Fruit fly (Drosophila melanogaster): Measurements from ENCODE around the gene aub.

The aub gene

DNA sequence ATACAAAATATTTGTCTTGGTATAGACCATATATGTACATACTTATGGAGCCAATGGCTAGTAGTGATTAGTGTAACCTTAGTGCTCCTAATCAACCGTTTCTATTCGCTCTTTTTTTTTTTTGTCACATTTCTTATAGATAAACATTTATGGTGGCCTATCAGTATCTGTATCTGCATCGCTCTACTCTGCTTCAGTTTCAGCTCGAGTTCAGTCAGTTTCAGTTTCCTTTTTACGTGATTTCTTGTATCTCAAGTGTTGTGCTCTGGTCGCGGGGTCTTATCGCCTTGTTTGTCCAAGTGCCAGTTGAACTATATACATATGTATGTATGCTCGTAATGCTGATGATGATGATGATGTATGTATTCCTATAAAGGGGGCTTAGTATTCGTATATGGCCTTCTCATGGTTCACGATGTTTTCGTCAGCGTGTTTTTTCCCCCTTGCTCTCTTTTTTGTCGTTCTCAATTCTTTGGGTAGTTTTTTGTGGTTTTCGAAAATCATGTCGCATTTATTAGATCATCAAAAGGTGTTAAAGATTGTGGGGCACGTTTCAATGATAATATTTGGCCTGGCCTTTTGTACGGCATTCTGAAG lies 38.4 kb upstream of the aub start (continued):
- TF ChIP-seq CG7786 (GFP tag; optimal IDR thresholded peaks at IDR 0.05) (no peak), Blimp-1 (GFP tag; optimal IDR thresholded peaks at IDR 0.05) (peak; percentile 23)

DNA sequence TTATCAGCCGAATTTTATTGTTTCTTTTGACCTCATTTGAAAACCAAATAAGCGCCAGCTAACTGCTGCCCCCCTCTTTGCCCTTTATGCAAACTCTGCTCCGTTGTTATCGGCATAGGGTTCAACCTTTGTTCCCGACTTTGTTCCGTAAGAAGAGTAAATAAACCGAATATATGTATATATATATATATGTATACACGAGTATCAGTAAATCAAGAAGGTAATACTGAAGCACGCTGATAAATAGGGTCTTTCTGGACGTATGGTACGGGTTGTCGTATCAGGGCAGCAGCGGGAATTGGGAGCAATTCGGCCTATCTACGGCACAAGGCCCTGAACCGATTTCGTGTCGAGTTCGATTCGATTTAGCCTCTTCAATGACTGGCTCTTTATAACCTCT lies 37.6 kb upstream of the aub start:
- TF ChIP-seq emc (GFP tag; optimal IDR thresholded peaks at IDR 0.05), result no peak
- TF ChIP-seq dimm (GFP tag; IDR thresholded peaks at IDR 0.05), result no peak
- TF ChIP-seq Hr78 (GFP tag; optimal IDR thresholded peaks at IDR 0.05), result peak in 1 of 2 experiments; percentile 77
- peak; percentile 37 for TF ChIP-seq nom (GFP tag; optimal IDR thresholded peaks at IDR 0.05)
- no peak for TF ChIP-seq H2.0 (GFP tag; IDR thresholded peaks at IDR 0.05)
- no peak for TF ChIP-seq h (optimal IDR thresholded peaks at IDR 0.05)
- TF ChIP-seq CG12071 (GFP tag; optimal IDR thresholded peaks at IDR 0.05), result no peak
- TF ChIP-seq CG31224 (GFP tag; IDR thresholded peaks at IDR 0.05), result 0 out of 2 replicates have a peak, but pooled peaks have one; percentile 8
- peak; percentile 40 for TF ChIP-seq ATbp (GFP tag; optimal IDR thresholded peaks at IDR 0.05)
- no peak for TF ChIP-seq HLHmδ (GFP tag; optimal IDR thresholded peaks at IDR 0.05)
- no peak for TF ChIP-seq CG6765 (GFP tag; optimal IDR thresholded peaks at IDR 0.05)
- TF ChIP-seq CG2199 (GFP tag; IDR thresholded peaks at IDR 0.05), result peak; percentile 60; the same call in 1 of the 3 replicates
- TF ChIP-seq CG12769 (tag; optimal IDR thresholded peaks at IDR 0.05), result peak; percentile 78
- no peak for TF ChIP-seq CG10979 (tag; optimal IDR thresholded peaks at IDR 0.05)
- no peak for TF ChIP-seq Camta (GFP tag; optimal IDR thresholded peaks at IDR 0.05)
- no peak for TF ChIP-seq ci (GFP tag; IDR thresholded peaks at IDR 0.05)
- TF ChIP-seq CG6683 (GFP tag; optimal IDR thresholded peaks at IDR 0.05), result no peak
- TF ChIP-seq ham (GFP tag; IDR thresholded peaks at IDR 0.05), result no peak
- TF ChIP-seq Dref (GFP tag; IDR thresholded peaks at IDR 0.05), result no peak
- peak; percentile 18 for TF ChIP-seq Sox100B (GFP tag; optimal IDR thresholded peaks at IDR 0.05)
- TF ChIP-seq zfh1 (GFP tag; IDR thresholded peaks at IDR 0.05), result 0 out of 3 replicates have a peak, but pooled peaks have one; percentile 17
- TF ChIP-seq CG17385 (GFP tag; optimal IDR thresholded peaks at IDR 0.05), result no peak
- no peak for TF ChIP-seq Chrac-16 (GFP tag; optimal IDR thresholded peaks at IDR 0.05)
- TF ChIP-seq MTF-1 (GFP tag; optimal IDR thresholded peaks at IDR 0.05; ENCODE audit: borderline replicate concordance), result peak; percentile 8
- TF ChIP-seq shn (GFP tag; optimal IDR thresholded peaks at IDR 0.05), result no peak
- no peak for TF ChIP-seq CG2202 (tag; optimal IDR thresholded peaks at IDR 0.05)
- peak; percentile 12 for TF ChIP-seq salm (tag; optimal IDR thresholded peaks at IDR 0.05)
- no peak for TF ChIP-seq stc (GFP tag; IDR thresholded peaks at IDR 0.05)
- peak; percentile 41 for TF ChIP-seq Vsx1 (GFP tag; optimal IDR thresholded peaks at IDR 0.05)
- peak; percentile 2 for TF ChIP-seq CG3407 (GFP tag; optimal IDR thresholded peaks at IDR 0.05)
- no peak for TF ChIP-seq CG18764 (GFP tag; optimal IDR thresholded peaks at IDR 0.05)
- TF ChIP-seq CG12155 (GFP tag; optimal IDR thresholded peaks at IDR 0.05), result no peak
- peak; percentile 21 for TF ChIP-seq sug (tag; optimal IDR thresholded peaks at IDR 0.05)
- 0 out of 3 replicates have a peak, but pooled peaks have one; percentile 5 for TF ChIP-seq CG11456 (GFP tag; IDR thresholded peaks at IDR 0.05)
- TF ChIP-seq vvl (GFP tag; IDR thresholded peaks at IDR 0.05), result no peak
- peak; percentile 46 for TF ChIP-seq crol (GFP tag; IDR thresholded peaks at IDR 0.05)
- no peak for TF ChIP-seq tin (GFP tag; optimal IDR thresholded peaks at IDR 0.05)
- TF ChIP-seq GATAe (GFP tag; conservative IDR thresholded peaks at IDR 0.05), result peak; percentile 27; the same call in 1 of the 2 replicates
- TF ChIP-seq sisA (GFP tag; IDR thresholded peaks at IDR 0.05), result no peak
- TF ChIP-seq da (GFP tag; optimal IDR thresholded peaks at IDR 0.05), result no peak
- peak; percentile 2 for TF ChIP-seq CG15696 (tag; optimal IDR thresholded peaks at IDR 0.05)
- TF ChIP-seq Pdp1 (GFP tag; optimal IDR thresholded peaks at IDR 0.05), result peak in 1 of 2 experiments; percentile 58
- no peak for TF ChIP-seq onecut (GFP tag; IDR thresholded peaks at IDR 0.05)
- no peak for TF ChIP-seq Ets65A (GFP tag)
- no peak for TF ChIP-seq Neu2 (GFP tag; optimal IDR thresholded peaks at IDR 0.05; ENCODE audit: borderline replicate concordance)
- TF ChIP-seq CG6254 (GFP tag; optimal IDR thresholded peaks at IDR 0.05), result peak; percentile 37
- TF ChIP-seq CG4820 (GFP tag; optimal IDR thresholded peaks at IDR 0.05), result no peak

Data from whole organism, embryonic.